Worm (Caenorhabditis elegans): ENCODE measurements around the gene gut-2.

DNA sequence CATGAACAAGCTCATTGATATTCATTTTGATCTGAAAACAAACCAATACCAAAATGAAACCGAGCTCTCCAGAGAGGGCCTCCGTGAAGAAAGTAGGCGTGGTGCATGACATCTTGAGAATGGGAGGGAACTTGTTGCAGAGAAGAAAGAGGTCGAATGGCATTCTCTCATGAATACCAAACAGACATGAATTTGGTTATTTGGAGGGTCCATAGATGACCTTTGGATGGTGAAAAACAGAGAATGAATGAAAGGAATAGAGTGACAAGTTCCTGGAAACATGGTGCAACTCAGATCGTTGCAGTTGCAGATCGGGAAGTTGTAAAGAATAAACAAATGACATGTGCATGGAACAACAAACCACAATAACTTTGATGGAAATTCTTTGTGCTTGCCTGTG lies 21.1 kb upstream of the gut-2 start, which contains the start of gene T10G3.8:
- TF ChIP-seq sdc-2 (tag; optimal IDR thresholded peaks at IDR 0.05), result no peak
- TF ChIP-seq nfya-1 (tag; optimal IDR thresholded peaks at IDR 0.05), result no peak

Measured in whole organism, late embryonic.